Worm (Caenorhabditis elegans): ENCODE results near the gene sqv-3.

- TF ChIP-seq W03F9.2 (tag; optimal IDR thresholded peaks at IDR 0.05), result no peak
- no peak for TF ChIP-seq him-1 (tag; optimal IDR thresholded peaks at IDR 0.05)
Observed at ce11 chrIII:9775916-9776315, 4.2 kb downstream of the sqv-3 start.
